Worm (Caenorhabditis elegans) whole organism, young adult: ENCODE results near the gene rfk-1.

Experiments used
- Y53G8AR.9 ChIP-seq: fragments of 200-800 bp; sonication (Bioruptor generic); conservative IDR thresholded peaks from 2 replicates; pipeline ENCODE4 v1.3.6; 2022; ENCODE audit warnings: missing genetic modification reagents, missing genetic modification characterization, missing compliant biosample characterization
- ceh-27 ChIP-seq: fragments of 200-800 bp; sonication (Bioruptor generic); optimal IDR thresholded peaks from 2 replicates; lab custom pipeline; 2018; ENCODE audit warnings: mild to moderate bottlenecking, missing genetic modification characterization, moderate library complexity, missing compliant biosample characterization
- ekl-4 ChIP-seq: fragments of 200-800 bp; sonication (Bioruptor generic); IDR thresholded peaks from 2 replicates; pipeline ENCODE4 v1.3.6; 2022; ENCODE audit warnings: missing genetic modification reagents, missing genetic modification characterization, missing compliant biosample characterization
- somi-1 ChIP-seq: fragments of 200-800 bp; sonication (Bioruptor generic); optimal IDR thresholded peaks from 2 replicates; lab custom pipeline; 2018; ENCODE audit warnings: mild to moderate bottlenecking, missing genetic modification characterization, missing compliant biosample characterization
- unc-130 ChIP-seq: sonication (generic microtip); optimal IDR thresholded peaks from 2 replicates; lab custom pipeline; 2016; ENCODE audit warnings: missing genetic modification reagents, missing genetic modification characterization, missing compliant biosample characterization
- unc-62 ChIP-seq: fragments of 150-350 bp; optimal IDR thresholded peaks from 2 replicates; lab custom pipeline; 2014; ENCODE audit warnings: missing biosample characterization, missing genetic modification reagents, missing genetic modification characterization

- TF ChIP-seq unc-62 (GFP tag; lab: Kevin White, UChicago) (no peak), Y53G8AR.9 (GFP tag; lab: Robert Waterston, UW) (no peak), somi-1 (GFP tag; lab: Kevin White, UChicago) (no peak), unc-130 (GFP tag; lab: Kevin White, UChicago) (no peak), ceh-27 (GFP tag; lab: Kevin White, UChicago) (no peak), ekl-4 (no peak)
Observed at ce11 chrIV:10422230-10422629, 13.0 kb upstream of the rfk-1 start.
